Worm (Caenorhabditis elegans) whole organism, L1 larva: Measurements from ENCODE around the gene Y80D4G.2.

ENCODE experiments used
- C04F5.9 ChIP-seq: sonication (generic microtip); optimal IDR thresholded peaks from 2 replicates; lab custom pipeline; 2016; ENCODE audit warnings: missing genetic modification characterization, missing compliant biosample characterization
- C16A3.4 ChIP-seq: fragments of 150-350 bp; optimal IDR thresholded peaks from 2 replicates; lab custom pipeline; 2014; ENCODE audit warnings: missing biosample characterization, missing genetic modification characterization
- Y116A8C.19 ChIP-seq: sonication (generic microtip); optimal IDR thresholded peaks from 2 replicates; lab custom pipeline; 2016; ENCODE audit warnings: missing compliant biosample characterization, missing genetic modification characterization, borderline replicate concordance
- aha-1 ChIP-seq: fragments of 150-350 bp; optimal IDR thresholded peaks from 2 replicates; lab custom pipeline; 2014; ENCODE audit warnings: missing biosample characterization, missing genetic modification characterization
- blmp-1 ChIP-seq: fragments of 150-350 bp; optimal IDR thresholded peaks from 2 replicates; lab custom pipeline; 2014; ENCODE audit warnings: missing biosample characterization, missing genetic modification characterization
- ceh-63 ChIP-seq: fragments of 200-800 bp; sonication (Bioruptor generic); optimal IDR thresholded peaks from 2 replicates; lab custom pipeline; 2018; ENCODE audit warnings: mild to moderate bottlenecking, missing genetic modification characterization, missing compliant biosample characterization
- efl-3 ChIP-seq: fragments of 200-800 bp; sonication (Bioruptor generic); optimal IDR thresholded peaks from 2 replicates; lab custom pipeline; 2018; ENCODE audit warnings: mild to moderate bottlenecking, missing genetic modification characterization, missing compliant biosample characterization
- egl-13 ChIP-seq: sonication (generic microtip); optimal IDR thresholded peaks from 2 replicates; lab custom pipeline; 2016; ENCODE audit warnings: missing genotype, missing genetic modification reagents, missing genetic modification characterization, missing compliant biosample characterization
- egl-27 ChIP-seq, 2 experiments: fragments of 150-350 bp in 1 of 2; sonication (generic microtip); optimal IDR thresholded peaks; 3 replicates each; lab custom pipeline; 2017 to 2018; ENCODE audit warnings: missing biosample characterization in 2 of 2, missing genetic modification characterization in 2 of 2, missing genetic modification reagents in 2 of 2
- elt-3 ChIP-seq, 6 experiments: fragments of 150-350 bp in 1 of 6; sonication (generic microtip); optimal IDR thresholded peaks; 2 replicates each; lab custom pipeline; 2017 to 2018; ENCODE audit warnings: missing biosample characterization in 6 of 6, missing genetic modification characterization in 6 of 6, inconsistent platforms in 1 of 6
- ets-5 ChIP-seq: fragments of 200-800 bp; sonication (Bioruptor generic); IDR thresholded peaks from 2 replicates; pipeline ENCODE4 v1.3.6; 2022; ENCODE audit warnings: missing genetic modification characterization, missing compliant biosample characterization
- fkh-4 ChIP-seq: sonication (generic microtip); optimal IDR thresholded peaks from 2 replicates; lab custom pipeline; 2016; ENCODE audit warnings: missing compliant biosample characterization, missing genetic modification characterization, borderline replicate concordance
- fkh-8 ChIP-seq: sonication (generic microtip); optimal IDR thresholded peaks from 2 replicates; lab custom pipeline; 2016; ENCODE audit warnings: mild to moderate bottlenecking, missing genetic modification characterization, missing compliant biosample characterization
- fos-1 ChIP-seq: fragments of 150-350 bp; optimal IDR thresholded peaks from 2 replicates; lab custom pipeline; 2014; ENCODE audit warnings: missing biosample characterization, missing genetic modification characterization
- grh-1 ChIP-seq: fragments of 200-800 bp; sonication (Bioruptor generic); IDR thresholded peaks from 2 replicates; pipeline ENCODE4 v1.3.6; 2022; ENCODE audit warnings: missing genetic modification reagents, missing genetic modification characterization, missing compliant biosample characterization
- hlh-17 ChIP-seq: fragments of 200-800 bp; sonication (Bioruptor generic); optimal IDR thresholded peaks from 2 replicates; lab custom pipeline; 2018; ENCODE audit warnings: missing genetic modification characterization, mild to moderate bottlenecking, missing compliant biosample characterization, moderate library complexity, borderline replicate concordance
- hlh-4 ChIP-seq: sonication (generic microtip); optimal IDR thresholded peaks from 2 replicates; lab custom pipeline; 2016; ENCODE audit warnings: mild to moderate bottlenecking, missing genetic modification characterization, missing compliant biosample characterization
- lin-14 ChIP-seq: fragments of 200-800 bp; sonication (Bioruptor generic); optimal IDR thresholded peaks from 2 replicates; lab custom pipeline; 2018; ENCODE audit warnings: mild to moderate bottlenecking, missing genetic modification characterization, moderate library complexity, missing compliant biosample characterization
- lin-35 ChIP-seq, 2 experiments: fragments of 150-350 bp; optimal IDR thresholded peaks; 2 replicates each; lab custom pipeline; 2014; ENCODE audit warnings: missing biosample characterization in 2 of 2, missing genetic modification characterization in 2 of 2, missing genetic modification reagents in 2 of 2
- lir-3 ChIP-seq: sonication (generic microtip); optimal IDR thresholded peaks from 2 replicates; lab custom pipeline; 2016; ENCODE audit warnings: mild to moderate bottlenecking, missing genetic modification characterization, moderate library complexity, missing compliant biosample characterization; ENCODE audit not compliant: poor library complexity
- lsy-2 ChIP-seq, 2 experiments: fragments of 150-350 bp; optimal IDR thresholded peaks; 2 replicates each; lab custom pipeline; 2014; ENCODE audit warnings: missing biosample characterization in 2 of 2, missing genetic modification characterization in 2 of 2
- mab-9 ChIP-seq: fragments of 200-800 bp; sonication (Bioruptor generic); IDR thresholded peaks from 2 replicates; pipeline ENCODE4 v1.3.6; 2022; ENCODE audit warnings: missing genetic modification reagents, missing genetic modification characterization, missing compliant biosample characterization
- mdl-1 ChIP-seq, 2 experiments: fragments of 150-350 bp; optimal IDR thresholded peaks; 2 replicates each; lab custom pipeline; 2014 to 2017; ENCODE audit warnings: missing biosample characterization in 2 of 2, missing genetic modification characterization in 2 of 2, inconsistent platforms in 1 of 2
- mef-2 ChIP-seq: fragments of 150-350 bp; optimal IDR thresholded peaks from 2 replicates; lab custom pipeline; 2014; ENCODE audit warnings: missing biosample characterization, missing genetic modification characterization
- mep-1 ChIP-seq: fragments of 150-350 bp; optimal IDR thresholded peaks from 2 replicates; lab custom pipeline; 2014; ENCODE audit warnings: missing biosample characterization, missing genetic modification characterization
- nhr-12 ChIP-seq: sonication (generic microtip); optimal IDR thresholded peaks from 2 replicates; lab custom pipeline; 2017; ENCODE audit warnings: missing biosample characterization, missing genetic modification characterization
- nhr-20 ChIP-seq: sonication (generic microtip); optimal IDR thresholded peaks from 2 replicates; lab custom pipeline; 2016; ENCODE audit warnings: mild to moderate bottlenecking, missing genetic modification characterization, missing compliant biosample characterization
- nhr-237 ChIP-seq: fragments of 150-350 bp; optimal IDR thresholded peaks from 2 replicates; lab custom pipeline; 2014; ENCODE audit warnings: missing biosample characterization, missing genetic modification characterization
- nhr-71 ChIP-seq: sonication (generic microtip); optimal IDR thresholded peaks from 2 replicates; lab custom pipeline; 2016; ENCODE audit warnings: mild to moderate bottlenecking, missing genetic modification characterization, moderate library complexity, missing compliant biosample characterization
- nhr-76 ChIP-seq: sonication (generic microtip); optimal IDR thresholded peaks from 2 replicates; lab custom pipeline; 2017; ENCODE audit warnings: missing biosample characterization, missing genetic modification characterization
- nhr-85 ChIP-seq: sonication (generic microtip); peaks from one replicate; lab custom pipeline; 2016; ENCODE audit warnings: missing genetic modification characterization, inconsistent platforms, missing compliant biosample characterization
- pag-3 ChIP-seq: sonication (generic microtip); optimal IDR thresholded peaks from 2 replicates; lab custom pipeline; 2017; ENCODE audit warnings: missing genetic modification characterization, mild to moderate bottlenecking, missing compliant biosample characterization, antibody characterized with exemption, borderline replicate concordance; ENCODE audit not compliant: insufficient read depth
- rnt-1 ChIP-seq: sonication (generic microtip); optimal IDR thresholded peaks from 2 replicates; lab custom pipeline; 2016; ENCODE audit warnings: mild to moderate bottlenecking, missing genetic modification characterization, moderate library complexity, missing compliant biosample characterization
- skn-1 ChIP-seq: fragments of 150-350 bp; optimal IDR thresholded peaks from 2 replicates; lab custom pipeline; 2014; ENCODE audit warnings: missing biosample characterization, missing genetic modification characterization
- snpc-4 ChIP-seq: fragments of 150-350 bp; optimal IDR thresholded peaks from 2 replicates; lab custom pipeline; 2014; ENCODE audit warnings: missing biosample characterization, missing genetic modification characterization
- snu-23 ChIP-seq: sonication (generic microtip); optimal IDR thresholded peaks from 2 replicates; lab custom pipeline; 2016; ENCODE audit warnings: missing genetic modification characterization, missing compliant biosample characterization
- sptf-1 ChIP-seq: fragments of 150-350 bp; optimal IDR thresholded peaks from 2 replicates; lab custom pipeline; 2014; ENCODE audit warnings: missing biosample characterization, missing genetic modification characterization
- swsn-7 ChIP-seq: sonication (generic microtip); optimal IDR thresholded peaks from 2 replicates; lab custom pipeline; 2016; ENCODE audit warnings: missing genetic modification characterization, missing compliant biosample characterization
- tbx-2 ChIP-seq: sonication (generic microtip); optimal IDR thresholded peaks from 2 replicates; lab custom pipeline; 2016; ENCODE audit warnings: missing genetic modification characterization, missing compliant biosample characterization
- unc-130 ChIP-seq: fragments of 150-350 bp; optimal IDR thresholded peaks from 2 replicates; lab custom pipeline; 2017; ENCODE audit warnings: missing biosample characterization, missing genetic modification characterization, inconsistent platforms
- unc-62 ChIP-seq: fragments of 150-350 bp; optimal IDR thresholded peaks from 2 replicates; lab custom pipeline; 2014; ENCODE audit warnings: missing biosample characterization, missing genetic modification reagents, missing genetic modification characterization
- vab-15 ChIP-seq: sonication (generic microtip); optimal IDR thresholded peaks from 2 replicates; lab custom pipeline; 2017; ENCODE audit warnings: missing genotype, mild to moderate bottlenecking, missing genetic modification characterization, missing compliant biosample characterization
- xbp-1 ChIP-seq: sonication (generic microtip); optimal IDR thresholded peaks from 2 replicates; lab custom pipeline; 2016; ENCODE audit warnings: missing genetic modification characterization, missing compliant biosample characterization
- zag-1 ChIP-seq: fragments of 150-350 bp; optimal IDR thresholded peaks from 2 replicates; lab custom pipeline; 2014; ENCODE audit warnings: missing biosample characterization, missing genetic modification characterization
- ztf-11 ChIP-seq, 2 experiments: sonication (generic microtip); optimal IDR thresholded peaks; 2 replicates each; lab custom pipeline; 2016 to 2017; ENCODE audit warnings: missing genetic modification characterization in 2 of 2, missing biosample characterization in 1 of 2, missing compliant biosample characterization in 1 of 2

Y80D4G.2 gene

ce11 chrIII:7558658-7559057 is 35.7 kb downstream of the Y80D4G.2 start:
- TF ChIP-seq fkh-8 (tag; lab: Kevin White, UChicago): no peak
- TF ChIP-seq snpc-4 (tag; lab: Kevin White, UChicago): no peak
- TF ChIP-seq fos-1: no peak
- no peak for TF ChIP-seq efl-3 (GFP tag; lab: Kevin White, UChicago)
- no peak for TF ChIP-seq lir-3 (tag; lab: Kevin White, UChicago)
- no peak for TF ChIP-seq pag-3 (tag; lab: Kevin White, UChicago)
- no peak for TF ChIP-seq egl-27 (tag; optimal IDR thresholded peaks at IDR 0.05; lab: Kevin White, UChicago)
- no peak for TF ChIP-seq C16A3.4 (tag; lab: Kevin White, UChicago)
- no peak for TF ChIP-seq egl-13
- no peak for TF ChIP-seq elt-3 (tag; optimal IDR thresholded peaks at IDR 0.05; lab: Kevin White, UChicago)
- TF ChIP-seq ztf-11 (tag; optimal IDR thresholded peaks at IDR 0.05; lab: Kevin White, UChicago): no peak
- TF ChIP-seq xbp-1 (tag; lab: Kevin White, UChicago): no peak
- TF ChIP-seq fkh-4 (tag; lab: Kevin White, UChicago): no peak
- TF ChIP-seq vab-15: no peak
- TF ChIP-seq unc-62 (GFP tag; lab: Kevin White, UChicago): no peak
- no peak for TF ChIP-seq hlh-4 (tag; lab: Kevin White, UChicago)

ce11 chrIII:7557930-7558470 is 36.4 kb downstream of the Y80D4G.2 start:
- TF ChIP-seq mab-9 (GFP tag; lab: Robert Waterston, UW) (no peak), blmp-1 (peak; percentile 70), grh-1 (GFP tag; lab: Robert Waterston, UW) (peak; percentile 49), nhr-76 (tag; lab: Kevin White, UChicago) (no peak), C04F5.9 (tag; lab: Kevin White, UChicago) (no peak), unc-130 (tag; lab: Kevin White, UChicago) (no peak), elt-3 (tag; optimal IDR thresholded peaks at IDR 0.05; lab: Kevin White, UChicago) (peak in 2 of 6 experiments; percentile 25 to 36), tbx-2 (tag; lab: Kevin White, UChicago) (no peak), ets-5 (GFP tag; lab: Robert Waterston, UW) (no peak), rnt-1 (tag; lab: Kevin White, UChicago) (no peak), aha-1 (tag; lab: Kevin White, UChicago) (no peak), nhr-71 (tag; lab: Kevin White, UChicago) (peak; percentile 16), nhr-20 (tag; lab: Kevin White, UChicago) (peak; percentile 17), lsy-2 (tag; optimal IDR thresholded peaks at IDR 0.05; lab: Kevin White, UChicago) (peak; percentile 22 to 67), nhr-85 (peak; percentile 65), nhr-12 (no peak), hlh-17 (GFP tag; lab: Kevin White, UChicago) (no peak), mep-1 (tag; lab: Kevin White, UChicago) (no peak), lin-35 (GFP tag; optimal IDR thresholded peaks at IDR 0.05; lab: Kevin White, UChicago) (peak in 1 of 2 experiments; percentile 17), sptf-1 (tag; lab: Kevin White, UChicago) (no peak), lin-14 (peak; percentile 5), snu-23 (peak; percentile 25), mef-2 (tag; lab: Kevin White, UChicago) (no peak)

ce11 chrIII:7555360-7555759 is 39.0 kb downstream of the Y80D4G.2 start, which contains the start of gene ceh-13:
ceh-13 (plus strand) TSS chrIII:7555660.
- TF ChIP-seq mdl-1 (tag; optimal IDR thresholded peaks at IDR 0.05; lab: Kevin White, UChicago) (no peak), skn-1 (tag; lab: Kevin White, UChicago) (no peak), nhr-71 (tag; lab: Kevin White, UChicago) (no peak), lir-3 (tag; lab: Kevin White, UChicago) (no peak), lin-35 (GFP tag; optimal IDR thresholded peaks at IDR 0.05; lab: Kevin White, UChicago) (no peak), ets-5 (GFP tag; lab: Robert Waterston, UW) (no peak), ceh-63 (GFP tag; lab: Kevin White, UChicago) (no peak), lsy-2 (tag; optimal IDR thresholded peaks at IDR 0.05; lab: Kevin White, UChicago) (no peak), swsn-7 (tag; lab: Kevin White, UChicago) (no peak), hlh-17 (GFP tag; lab: Kevin White, UChicago) (no peak), C04F5.9 (tag; lab: Kevin White, UChicago) (no peak), nhr-237 (tag; lab: Kevin White, UChicago) (no peak), zag-1 (no peak), egl-27 (tag; optimal IDR thresholded peaks at IDR 0.05; lab: Kevin White, UChicago) (no peak), blmp-1 (no peak), Y116A8C.19 (no peak)
